Fruit fly (Drosophila melanogaster) whole organism, prepupa: Measurements from ENCODE around the gene Slip1.

Experiments
- Blimp-1 ChIP-seq: fragments of 200-800 bp; sonication (Bioruptor generic); optimal IDR thresholded peaks from 3 replicates; lab custom pipeline; 2017; ENCODE audit warnings: missing biosample characterization, missing genetic modification characterization, mild to moderate bottlenecking, moderate library complexity, missing genetic modification reagents
- CG10631 ChIP-seq: fragments of 200-800 bp; sonication (Bioruptor generic); optimal IDR thresholded peaks from 2 replicates; lab custom pipeline; 2016; ENCODE audit warnings: missing biosample characterization, missing genetic modification characterization
- CG10669 ChIP-seq: fragments of 200-800 bp; sonication (Bioruptor generic); optimal IDR thresholded peaks from 3 replicates; lab custom pipeline; 2018; ENCODE audit warnings: missing biosample characterization, mild to moderate bottlenecking, missing genetic modification characterization, moderate library complexity
- CG15336 ChIP-seq: fragments of 200-800 bp; sonication (Bioruptor generic); IDR thresholded peaks from 2 replicates; pipeline ENCODE4 v1.3.6; 2022; ENCODE audit warnings: missing biosample characterization, missing genetic modification characterization
- CG1621 ChIP-seq: fragments of 200-800 bp; sonication (Bioruptor generic); optimal IDR thresholded peaks from 3 replicates; lab custom pipeline; 2018; ENCODE audit warnings: missing biosample characterization, mild to moderate bottlenecking, missing genetic modification characterization
- CG3032 ChIP-seq: fragments of 200-800 bp; optimal IDR thresholded peaks from 2 replicates; lab custom pipeline; 2019; ENCODE audit warnings: missing biosample characterization, mild to moderate bottlenecking, missing genetic modification characterization, moderate library complexity
- CG31627 ChIP-seq: fragments of 200-800 bp; sonication (Bioruptor generic); optimal IDR thresholded peaks from 3 replicates; lab custom pipeline; 2016; ENCODE audit warnings: missing biosample characterization, missing genetic modification characterization
- CG32006 ChIP-seq: fragments of 200-800 bp; sonication (Bioruptor generic); optimal IDR thresholded peaks from 3 replicates; lab custom pipeline; 2017; ENCODE audit warnings: missing biosample characterization, mild to moderate bottlenecking, missing genetic modification characterization
- CG34406 ChIP-seq: fragments of 200-800 bp; sonication (Bioruptor generic); optimal IDR thresholded peaks from 3 replicates; lab custom pipeline; 2016; ENCODE audit warnings: missing biosample characterization, missing genetic modification characterization
- CG4318 ChIP-seq: fragments of 200-800 bp; sonication (Bioruptor generic); optimal IDR thresholded peaks from 3 replicates; lab custom pipeline; 2017; ENCODE audit warnings: missing biosample characterization, mild to moderate bottlenecking, missing genetic modification characterization
- CG6163 ChIP-seq: fragments of 200-800 bp; sonication (Bioruptor generic); IDR thresholded peaks from 3 replicates; pipeline ENCODE4 v1.3.6; 2022; ENCODE audit warnings: missing biosample characterization, missing genetic modification characterization
- CG6854 ChIP-seq: fragments of 200-800 bp; sonication (Bioruptor generic); optimal IDR thresholded peaks from 2 replicates; lab custom pipeline; 2017; ENCODE audit warnings: missing biosample characterization, mild to moderate bottlenecking, missing genetic modification characterization
- CG7368 ChIP-seq: fragments of 200-800 bp; sonication (Bioruptor generic); optimal IDR thresholded peaks from 3 replicates; lab custom pipeline; 2016; ENCODE audit warnings: missing biosample characterization, missing genetic modification characterization
- CG8119 ChIP-seq: fragments of 200-800 bp; sonication (Bioruptor generic); IDR thresholded peaks from 3 replicates; pipeline ENCODE4 v1.3.6; 2022; ENCODE audit warnings: missing biosample characterization, missing genetic modification characterization
- CG9139 ChIP-seq: fragments of 200-800 bp; sonication (Bioruptor generic); optimal IDR thresholded peaks from 3 replicates; lab custom pipeline; 2017; ENCODE audit warnings: missing biosample characterization, mild to moderate bottlenecking, missing genetic modification characterization
- Eip78C ChIP-seq: fragments of 200-800 bp; sonication (Bioruptor generic); peaks from one replicate; lab custom pipeline; 2016; ENCODE audit warnings: missing biosample characterization, missing genetic modification characterization
- Ets21C ChIP-seq: fragments of 200-800 bp; sonication (Bioruptor generic); optimal IDR thresholded peaks from 3 replicates; lab custom pipeline; 2016; ENCODE audit warnings: missing biosample characterization, missing genetic modification characterization
- Ets96B ChIP-seq: fragments of 200-800 bp; optimal IDR thresholded peaks from 2 replicates; lab custom pipeline; 2019; ENCODE audit warnings: missing biosample characterization, mild to moderate bottlenecking, missing genetic modification characterization, moderate library complexity
- Gug ChIP-seq: fragments of 200-800 bp; sonication (Bioruptor generic); IDR thresholded peaks from 2 replicates; pipeline ENCODE4 v1.3.6; 2022; ENCODE audit warnings: missing biosample characterization, missing genetic modification characterization
- Hr38 ChIP-seq: sonication (Bioruptor generic); optimal IDR thresholded peaks from 2 replicates; lab custom pipeline; 2016; ENCODE audit warnings: missing biosample characterization, missing genetic modification characterization
- Hr39 ChIP-seq: fragments of 200-800 bp; sonication (Bioruptor generic); optimal IDR thresholded peaks from 2 replicates; lab custom pipeline; 2016; ENCODE audit warnings: missing biosample characterization, missing genetic modification characterization
- Hr4 ChIP-seq: fragments of 200-800 bp; sonication (Bioruptor generic); optimal IDR thresholded peaks from 3 replicates; lab custom pipeline; 2016; ENCODE audit warnings: missing biosample characterization, missing genetic modification characterization
- Lpt ChIP-seq: fragments of 200-800 bp; sonication (Bioruptor generic); optimal IDR thresholded peaks from 3 replicates; lab custom pipeline; 2016; ENCODE audit warnings: missing biosample characterization, missing genetic modification characterization
- Met ChIP-seq: fragments of 200-800 bp; sonication (Bioruptor generic); optimal IDR thresholded peaks from 3 replicates; lab custom pipeline; 2016; ENCODE audit warnings: missing biosample characterization, missing genetic modification characterization
- OdsH ChIP-seq: fragments of 200-800 bp; sonication (Bioruptor generic); optimal IDR thresholded peaks from 3 replicates; lab custom pipeline; 2016; ENCODE audit warnings: missing biosample characterization, missing genetic modification characterization
- Smox ChIP-seq: fragments of 200-800 bp; sonication (Bioruptor generic); optimal IDR thresholded peaks from 3 replicates; lab custom pipeline; 2016; ENCODE audit warnings: missing biosample characterization, missing genetic modification characterization
- Sox14 ChIP-seq: fragments of 200-800 bp; sonication (Bioruptor generic); optimal IDR thresholded peaks from 3 replicates; lab custom pipeline; 2016; ENCODE audit warnings: missing biosample characterization, missing genetic modification characterization
- achi ChIP-seq: fragments of 200-800 bp; sonication (Bioruptor generic); optimal IDR thresholded peaks from 3 replicates; lab custom pipeline; 2016; ENCODE audit warnings: missing biosample characterization, missing genetic modification characterization
- acj6 ChIP-seq: fragments of 200-800 bp; sonication (Bioruptor generic); optimal IDR thresholded peaks from 3 replicates; lab custom pipeline; 2016; ENCODE audit warnings: missing biosample characterization, missing genetic modification characterization
- dsx ChIP-seq: fragments of 200-800 bp; optimal IDR thresholded peaks from 3 replicates; lab custom pipeline; 2019; ENCODE audit warnings: missing biosample characterization, mild to moderate bottlenecking, missing genetic modification characterization, moderate library complexity; ENCODE audit not compliant: poor library complexity, severe bottlenecking
- eg ChIP-seq: fragments of 200-800 bp; sonication (Bioruptor generic); IDR thresholded peaks from 3 replicates; pipeline ENCODE4 v1.3.6; 2022; ENCODE audit warnings: missing biosample characterization, missing genetic modification characterization
- esn ChIP-seq: fragments of 200-800 bp; sonication (Bioruptor generic); optimal IDR thresholded peaks from 2 replicates; lab custom pipeline; 2016; ENCODE audit warnings: missing biosample characterization, mild to moderate bottlenecking, missing genetic modification characterization, moderate library complexity
- fd59A ChIP-seq: fragments of 200-800 bp; sonication (Bioruptor generic); optimal IDR thresholded peaks from 2 replicates; lab custom pipeline; 2017; ENCODE audit warnings: missing biosample characterization, mild to moderate bottlenecking, missing genetic modification characterization, missing genetic modification reagents
- fd85E ChIP-seq: fragments of 200-800 bp; sonication (Bioruptor generic); optimal IDR thresholded peaks from 3 replicates; lab custom pipeline; 2016; ENCODE audit warnings: missing biosample characterization, missing genetic modification characterization
- fkh ChIP-seq: fragments of 200-800 bp; sonication (Bioruptor generic); optimal IDR thresholded peaks from 3 replicates; lab custom pipeline; 2017; ENCODE audit warnings: missing biosample characterization, mild to moderate bottlenecking, missing genetic modification characterization, moderate library complexity
- net ChIP-seq: fragments of 200-800 bp; sonication (Bioruptor generic); optimal IDR thresholded peaks from 3 replicates; lab custom pipeline; 2016; ENCODE audit warnings: missing biosample characterization, missing genetic modification characterization
- pdm3 ChIP-seq: fragments of 200-800 bp; sonication (Bioruptor generic); optimal IDR thresholded peaks from 3 replicates; lab custom pipeline; 2016; ENCODE audit warnings: missing biosample characterization, missing genetic modification characterization
- salr ChIP-seq, 2 experiments: fragments of 200-800 bp; sonication (Bioruptor generic); optimal IDR thresholded peaks; 3 replicates each; lab custom pipeline; 2016 to 2018; ENCODE audit warnings: missing biosample characterization in 2 of 2, missing genetic modification characterization in 2 of 2, mild to moderate bottlenecking in 1 of 2
- spab ChIP-seq: fragments of 200-800 bp; sonication (Bioruptor generic); optimal IDR thresholded peaks from 2 replicates; lab custom pipeline; 2017; ENCODE audit warnings: missing biosample characterization, mild to moderate bottlenecking, missing genetic modification characterization, missing genetic modification reagents
- ss ChIP-seq, 2 experiments: fragments of 200-800 bp; sonication (Bioruptor generic); optimal IDR thresholded peaks; 2 replicates in 1 of 2; 3 replicates in 1 of 2; lab custom pipeline; 2017 to 2018; ENCODE audit warnings: mild to moderate bottlenecking in 2 of 2, missing biosample characterization in 2 of 2, missing genetic modification characterization in 2 of 2, moderate library complexity in 1 of 2
- topi ChIP-seq: fragments of 200-800 bp; sonication (Bioruptor generic); optimal IDR thresholded peaks from 3 replicates; lab custom pipeline; 2016; ENCODE audit warnings: missing biosample characterization, missing genetic modification characterization
- vri ChIP-seq: fragments of 200-800 bp; sonication (Bioruptor generic); optimal IDR thresholded peaks from 3 replicates; lab custom pipeline; 2016; ENCODE audit warnings: missing biosample characterization, mild to moderate bottlenecking, missing genetic modification characterization

Gene Slip1

DNA sequence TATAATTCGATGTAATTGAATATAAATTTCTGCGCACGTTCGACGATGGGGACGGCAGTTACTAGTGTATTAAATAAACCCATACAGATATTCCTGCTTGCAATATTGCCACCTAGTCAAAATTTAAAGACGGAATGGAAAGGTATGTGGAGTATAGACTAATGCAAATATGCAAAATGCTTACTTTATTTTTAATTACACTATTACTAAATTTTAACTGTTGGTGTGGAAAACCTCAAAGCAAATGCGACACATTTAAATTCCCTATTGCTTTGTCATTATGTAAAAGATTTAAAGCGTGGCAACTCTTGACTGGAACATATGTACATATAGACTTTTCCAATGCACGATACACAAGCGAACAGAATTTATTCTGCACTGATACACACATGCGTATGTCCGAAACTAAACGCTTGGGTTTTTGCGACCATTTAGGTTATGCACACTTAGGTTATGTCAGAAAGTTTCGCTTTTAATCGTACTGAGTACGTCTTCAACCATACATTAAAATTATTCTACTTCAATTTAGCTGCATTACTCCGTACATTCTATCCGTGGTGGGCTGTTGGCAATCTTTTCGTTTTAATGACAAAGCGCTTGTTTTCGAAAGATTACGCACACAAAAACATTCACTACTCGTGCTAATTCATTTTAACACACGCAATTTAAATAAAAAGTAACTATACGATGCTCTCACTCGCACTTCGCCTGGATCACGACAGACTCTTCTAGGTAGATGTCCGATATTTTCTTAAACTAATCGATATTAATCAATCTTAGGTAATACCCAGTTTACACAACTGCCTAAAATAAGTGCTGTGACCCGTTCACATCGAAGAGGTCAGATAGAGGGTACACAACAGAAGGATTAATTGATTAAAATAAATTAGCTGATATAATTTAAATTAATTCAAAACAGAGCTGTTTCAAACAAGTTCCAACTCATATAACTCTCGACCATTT, 3.3 kb upstream of the Slip1 start, which contains the start of gene gw (continued):
- TF ChIP-seq achi (GFP tag; lab: Kevin White, UChicago) (no peak), CG4318 (GFP tag; lab: Kevin White, UChicago) (no peak), Hr39 (GFP tag; lab: Kevin White, UChicago) (peak; percentile 83), esn (peak; percentile 91), vri (GFP tag; lab: Kevin White, UChicago) (peak; percentile 90), fd59A (GFP tag; lab: Kevin White, UChicago) (no peak), Gug (GFP tag; lab: Robert Waterston, UW) (no peak), Sox14 (GFP tag; lab: Kevin White, UChicago) (peak; percentile 90), fd85E (GFP tag; lab: Kevin White, UChicago) (peak; percentile 33), Ets21C (GFP tag; lab: Kevin White, UChicago) (peak; percentile 70)
- TF ChIP-seq, all 60 proteins: peak for 43

DNA sequence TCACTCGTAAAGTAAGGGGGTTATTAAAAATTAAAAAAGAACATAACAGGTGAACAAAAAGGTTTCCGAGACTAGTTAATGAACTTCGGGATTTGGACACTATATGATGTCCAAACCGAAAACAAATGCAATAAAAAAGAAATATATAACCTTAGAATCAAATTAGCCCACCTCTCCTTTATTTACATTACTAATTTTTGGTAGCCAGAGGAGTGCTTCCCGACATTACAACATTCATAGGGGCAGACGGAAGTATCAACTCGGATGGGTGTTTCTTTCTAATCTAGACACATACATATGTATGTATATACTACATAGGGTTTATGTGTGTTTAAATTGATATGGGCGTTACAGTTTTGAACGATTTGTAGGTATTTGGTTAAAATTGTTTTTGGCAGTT, 1.3 kb upstream of the Slip1 start:
- TF ChIP-seq Hr4 (no peak), fkh (GFP tag; lab: Kevin White, UChicago) (peak; percentile 6)

DNA sequence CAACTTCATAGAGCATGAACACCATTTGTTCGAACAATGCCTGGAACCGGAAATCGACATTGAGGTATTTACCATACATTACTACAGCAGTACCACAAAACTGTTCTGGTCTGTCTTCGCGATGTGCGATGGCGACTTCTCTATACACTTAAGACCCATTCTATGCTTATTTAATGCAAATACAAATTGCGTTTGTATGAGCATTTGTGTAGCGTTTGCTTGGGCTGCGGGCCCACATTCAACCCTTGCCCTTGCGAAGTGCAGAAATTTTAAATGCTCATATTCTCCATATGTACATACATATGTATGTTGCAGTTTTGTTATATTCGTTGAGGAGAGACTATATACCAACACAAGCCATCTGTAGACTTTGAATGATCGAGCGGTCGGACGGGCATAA, 856 bp downstream of the Slip1 start:
- TF ChIP-seq CG1621 (tag; lab: Kevin White, UChicago) (no peak), salr (GFP tag; optimal IDR thresholded peaks at IDR 0.05; lab: Kevin White, UChicago) (no peak), eg (GFP tag; lab: Robert Waterston, UW) (no peak), CG15336 (no peak), vri (GFP tag; lab: Kevin White, UChicago) (no peak), CG34406 (GFP tag; lab: Kevin White, UChicago) (no peak), Blimp-1 (GFP tag; lab: Kevin White, UChicago) (no peak), CG6854 (GFP tag; lab: Kevin White, UChicago) (no peak), Hr39 (GFP tag; lab: Kevin White, UChicago) (no peak), Hr38 (no peak), fkh (GFP tag; lab: Kevin White, UChicago) (no peak), net (no peak), CG10631 (GFP tag; lab: Kevin White, UChicago) (no peak), CG8119 (GFP tag; lab: Robert Waterston, UW) (no peak)
- TF ChIP-seq, all 60 proteins: peak for 0

DNA sequence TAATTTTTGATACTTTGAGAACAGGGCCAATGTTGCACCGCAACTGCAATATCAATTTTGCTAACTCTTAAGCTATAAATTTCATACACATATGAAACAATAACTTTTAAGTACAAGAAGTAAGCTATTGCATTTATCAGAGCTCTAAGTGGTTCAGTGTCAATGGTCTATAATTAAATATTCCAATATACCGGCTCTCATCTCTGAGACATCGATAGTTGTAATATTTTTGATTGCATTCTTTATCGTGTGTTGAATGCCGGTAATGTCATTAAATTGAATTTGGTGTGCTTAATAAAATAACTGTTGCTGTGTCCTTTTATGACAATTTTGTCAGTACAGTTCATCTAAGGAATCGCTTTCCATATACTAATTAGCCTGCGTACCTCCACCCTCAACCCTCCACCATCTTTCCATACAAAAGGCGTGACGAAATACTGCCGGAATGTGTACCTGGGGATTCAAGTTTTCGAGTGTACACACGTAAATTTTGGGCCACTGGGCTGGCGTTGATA, 7.5 kb downstream of the Slip1 start, which contains the start of gene CG11360:
Gene CG11360, plus strand, starts transcription at position 238 of the 515 bp plus-strand sequence.
- TF ChIP-seq CG9139 (no peak), CG6854 (GFP tag; lab: Kevin White, UChicago) (peak; percentile 18), ss (GFP tag; optimal IDR thresholded peaks at IDR 0.05; lab: Kevin White, UChicago) (peak in 1 of 2 experiments; percentile 14), CG6163 (GFP tag; lab: Robert Waterston, UW) (no peak), CG31627 (GFP tag; lab: Kevin White, UChicago) (peak; percentile 42), salr (GFP tag; optimal IDR thresholded peaks at IDR 0.05; lab: Kevin White, UChicago) (no peak), Sox14 (GFP tag; lab: Kevin White, UChicago) (peak; percentile 36), CG7368 (GFP tag; lab: Kevin White, UChicago) (no peak), CG32006 (GFP tag; lab: Kevin White, UChicago) (no peak), spab (no peak), CG10669 (peak; percentile 13), OdsH (peak; percentile 31), Met (GFP tag; lab: Kevin White, UChicago) (no peak), fd85E (GFP tag; lab: Kevin White, UChicago) (no peak), CG10631 (GFP tag; lab: Kevin White, UChicago) (peak; percentile 27), Hr38 (no peak), achi (GFP tag; lab: Kevin White, UChicago) (no peak), acj6 (GFP tag; lab: Kevin White, UChicago) (peak; percentile 18), Eip78C (peak; percentile 63), CG3032 (peak; percentile 41), Smox (GFP tag; lab: Kevin White, UChicago) (no peak), Ets96B (tag; lab: Kevin White, UChicago) (no peak), Lpt (no peak), Hr39 (GFP tag; lab: Kevin White, UChicago) (peak; percentile 33), dsx (GFP tag; lab: Kevin White, UChicago) (no peak), topi (peak; percentile 29), pdm3 (GFP tag; lab: Kevin White, UChicago) (peak; percentile 26), CG1621 (tag; lab: Kevin White, UChicago) (peak; percentile 33)
